Fruit fly (Drosophila melanogaster): Measurements from ENCODE around the gene AMPKalpha.

The AMPKalpha gene

dm6 chrX:1370104-1370802 is 5.1 kb upstream of the AMPKalpha start, which contains the start of gene ssx (continued):
- TF ChIP-seq nmo (GFP tag; optimal IDR thresholded peaks at IDR 0.05) (peak; percentile 19), CG6272 (GFP tag; IDR thresholded peaks at IDR 0.05) (no peak), CG15601 (tag; optimal IDR thresholded peaks at IDR 0.05) (peak; percentile 58), CG16815 (GFP tag; optimal IDR thresholded peaks at IDR 0.05) (no peak), Chrac-16 (GFP tag; optimal IDR thresholded peaks at IDR 0.05) (peak; percentile 30), CG1603 (tag; optimal IDR thresholded peaks at IDR 0.05) (peak; percentile 56), CG1024 (GFP tag; IDR thresholded peaks at IDR 0.05) (no peak), br (optimal IDR thresholded peaks at IDR 0.05) (no peak), HLH4C (GFP tag; IDR thresholded peaks at IDR 0.05; ENCODE audit: partially characterized antibody) (peak; percentile 97), tio (GFP tag; optimal IDR thresholded peaks at IDR 0.05) (no peak), PHDP (tag; optimal IDR thresholded peaks at IDR 0.05) (peak; percentile 20), CG13624 (GFP tag; optimal IDR thresholded peaks at IDR 0.05) (peak; percentile 23), Lim3 (GFP tag; IDR thresholded peaks at IDR 0.05) (no peak), row (GFP tag; IDR thresholded peaks at IDR 0.05) (peak; percentile 65; the same call in 2 of the 3 replicates), cas (GFP tag; IDR thresholded peaks at IDR 0.05) (no peak), CG10979 (tag; optimal IDR thresholded peaks at IDR 0.05) (peak; percentile 23), CG7372 (GFP tag; IDR thresholded peaks at IDR 0.05) (no peak), CG5180 (GFP tag; optimal IDR thresholded peaks at IDR 0.05) (no peak), tna (GFP tag; IDR thresholded peaks at IDR 0.05; ENCODE audit: partially characterized antibody) (peak; percentile 88; the same call in 1 of the 2 replicates), Side (GFP tag; optimal IDR thresholded peaks at IDR 0.05) (peak; percentile 40), NC2β (GFP tag; optimal IDR thresholded peaks at IDR 0.05) (peak; percentile 6), lmd (GFP tag; IDR thresholded peaks at IDR 0.05) (peak; percentile 43; the same call in 1 of the 2 replicates), Hr3 (GFP tag; optimal IDR thresholded peaks at IDR 0.05) (peak; percentile 22), CG12236 (GFP tag; optimal IDR thresholded peaks at IDR 0.05) (no peak), CG15696 (tag; optimal IDR thresholded peaks at IDR 0.05) (no peak), rib (GFP tag; IDR thresholded peaks at IDR 0.05) (no peak), disco-r (GFP tag; optimal IDR thresholded peaks at IDR 0.05) (no peak), grau (tag; optimal IDR thresholded peaks at IDR 0.05) (peak; percentile 39), CG4617 (GFP tag; optimal IDR thresholded peaks at IDR 0.05; ENCODE audit: borderline replicate concordance) (peak; percentile 26), sim (GFP tag; IDR thresholded peaks at IDR 0.05) (no peak), HmgD (GFP tag; optimal IDR thresholded peaks at IDR 0.05) (no peak), CG12299 (tag; optimal IDR thresholded peaks at IDR 0.05) (no peak), p53 (GFP tag; optimal IDR thresholded peaks at IDR 0.05) (peak; percentile 10), cwo (GFP tag; optimal IDR thresholded peaks at IDR 0.05) (no peak), zfh1 (GFP tag; IDR thresholded peaks at IDR 0.05) (peak; percentile 58; the same call in 2 of the 3 replicates), HLH54F (GFP tag; optimal IDR thresholded peaks at IDR 0.05) (peak; percentile 36), Dad (GFP tag; optimal IDR thresholded peaks at IDR 0.05) (no peak), H15 (GFP tag; IDR thresholded peaks at IDR 0.05) (no peak), Bteb2 (GFP tag; optimal IDR thresholded peaks at IDR 0.05) (peak; percentile 22), CG6765 (GFP tag; optimal IDR thresholded peaks at IDR 0.05) (no peak), Ptx1 (GFP tag; IDR thresholded peaks at IDR 0.05) (no peak), CG17568 (GFP tag; optimal IDR thresholded peaks at IDR 0.05) (no peak), E2f1 (GFP tag; IDR thresholded peaks at IDR 0.05) (peak; percentile 47; the same call in 1 of the 2 replicates), CG2202 (tag; optimal IDR thresholded peaks at IDR 0.05) (no peak), zen2 (GFP tag; IDR thresholded peaks at IDR 0.05; ENCODE audit: partially characterized antibody) (peak; percentile 70; the same call in 1 of the 3 replicates), CG9437 (GFP tag; optimal IDR thresholded peaks at IDR 0.05) (peak; percentile 1), CG12391 (tag; optimal IDR thresholded peaks at IDR 0.05) (peak; percentile 50), gsb-n (tag; optimal IDR thresholded peaks at IDR 0.05) (no peak), zfh2 (GFP tag; optimal IDR thresholded peaks at IDR 0.05) (peak; percentile 38), hb (GFP tag; IDR thresholded peaks at IDR 0.05; ENCODE audit: partially characterized antibody) (peak; percentile 89)

Data from whole organism, embryonic.